Worm (Caenorhabditis elegans) whole organism, L4 larva: ENCODE data around the gene nprl-2.

Experiments used
- F49E8.2 ChIP-seq: sonication (generic microtip); optimal IDR thresholded peaks from 2 replicates; lab custom pipeline; 2016; ENCODE audit warnings: missing compliant biosample characterization, mild to moderate bottlenecking, missing genetic modification characterization, borderline replicate concordance
- R02D3.7 ChIP-seq: fragments of 150-350 bp; sonication (generic microtip); optimal IDR thresholded peaks from 3 replicates; lab custom pipeline; 2014; ENCODE audit warnings: missing biosample characterization, missing genetic modification characterization
- Y5F2A.4 ChIP-seq: fragments of 200-800 bp; sonication (Bioruptor generic); optimal IDR thresholded peaks from 2 replicates; lab custom pipeline; 2018; ENCODE audit warnings: mild to moderate bottlenecking, missing genetic modification characterization, missing compliant biosample characterization
- aha-1 ChIP-seq: fragments of 150-350 bp; peaks from one replicate; lab custom pipeline; 2014; ENCODE audit warnings: missing biosample characterization, missing genetic modification characterization
- ama-1 ChIP-seq: fragments of 150-350 bp; optimal IDR thresholded peaks from 2 replicates; lab custom pipeline; 2014; ENCODE audit warnings: inconsistent platforms, mixed read lengths
- ceh-28 ChIP-seq: fragments of 150-350 bp; optimal IDR thresholded peaks from 2 replicates; lab custom pipeline; 2014; ENCODE audit warnings: missing biosample characterization, missing genetic modification reagents, missing genetic modification characterization
- ceh-32 ChIP-seq: sonication (generic microtip); optimal IDR thresholded peaks from 2 replicates; lab custom pipeline; 2016; ENCODE audit warnings: mild to moderate bottlenecking, missing genetic modification characterization, missing compliant biosample characterization; ENCODE audit not compliant: poor library complexity
- ceh-44 ChIP-seq: fragments of 200-800 bp; sonication (Bioruptor generic); IDR thresholded peaks from 2 replicates; pipeline ENCODE4 v1.3.6; 2022; ENCODE audit warnings: missing genetic modification reagents, missing genetic modification characterization, missing compliant biosample characterization
- ceh-82 ChIP-seq: sonication (generic microtip); optimal IDR thresholded peaks from 2 replicates; lab custom pipeline; 2017; ENCODE audit warnings: missing biosample characterization, missing genetic modification characterization
- cey-2 ChIP-seq: sonication (generic microtip); optimal IDR thresholded peaks from 3 replicates; lab custom pipeline; 2017; ENCODE audit warnings: missing genetic modification characterization, mild to moderate bottlenecking, missing compliant biosample characterization, antibody characterized with exemption, borderline replicate concordance; ENCODE audit not compliant: insufficient read depth
- ctbp-1 ChIP-seq: fragments of 200-800 bp; sonication (Bioruptor generic); IDR thresholded peaks from 2 replicates; pipeline ENCODE4 v1.3.6; 2022; ENCODE audit warnings: missing genetic modification reagents, missing genetic modification characterization, missing compliant biosample characterization
- daf-12 ChIP-seq: fragments of 150-350 bp; optimal IDR thresholded peaks from 2 replicates; lab custom pipeline; 2014; ENCODE audit warnings: missing biosample characterization, missing genetic modification reagents, missing genetic modification characterization
- daf-16 ChIP-seq, 3 experiments: sonication (generic microtip); optimal IDR thresholded peaks; 2 replicates each; lab custom pipeline; 2016 to 2017; ENCODE audit warnings: missing genetic modification characterization in 3 of 3, missing genetic modification reagents in 3 of 3, mild to moderate bottlenecking in 2 of 3, missing compliant biosample characterization in 2 of 3, missing biosample characterization in 1 of 3, moderate library complexity in 1 of 3
- daf-8 ChIP-seq: fragments of 200-800 bp; sonication (Bioruptor generic); IDR thresholded peaks from 2 replicates; pipeline ENCODE4 v1.3.6; 2022; ENCODE audit warnings: missing genetic modification characterization, missing compliant biosample characterization
- dmd-8 ChIP-seq: fragments of 200-800 bp; sonication (Bioruptor generic); IDR thresholded peaks from 2 replicates; pipeline ENCODE4 v1.3.6; 2022; ENCODE audit warnings: missing genetic modification characterization, missing compliant biosample characterization
- dve-1 ChIP-seq: sonication (generic microtip); optimal IDR thresholded peaks from 2 replicates; lab custom pipeline; 2017; ENCODE audit warnings: antibody characterized with exemption, mild to moderate bottlenecking, missing genetic modification characterization, missing compliant biosample characterization; ENCODE audit not compliant: insufficient read depth
- egl-27 ChIP-seq: sonication (generic microtip); optimal IDR thresholded peaks from 3 replicates; lab custom pipeline; 2017; ENCODE audit warnings: missing biosample characterization, missing genetic modification reagents, missing genetic modification characterization
- fos-1 ChIP-seq: fragments of 150-350 bp; optimal IDR thresholded peaks from 2 replicates; lab custom pipeline; 2014; ENCODE audit warnings: missing biosample characterization, missing genetic modification characterization
- hlh-11 ChIP-seq: fragments of 200-800 bp; sonication (Bioruptor generic); optimal IDR thresholded peaks from 2 replicates; lab custom pipeline; 2018; ENCODE audit warnings: mild to moderate bottlenecking, missing genetic modification characterization, missing compliant biosample characterization
- hlh-30 ChIP-seq: sonication (generic microtip); optimal IDR thresholded peaks from 2 replicates; lab custom pipeline; 2017; ENCODE audit warnings: antibody characterized with exemption, mild to moderate bottlenecking, missing genetic modification characterization, missing compliant biosample characterization; ENCODE audit not compliant: insufficient read depth
- hmg-1.1 ChIP-seq: fragments of 200-800 bp; sonication (Bioruptor generic); IDR thresholded peaks from 2 replicates; pipeline ENCODE4 v1.3.6; 2022; ENCODE audit warnings: missing genetic modification reagents, missing genetic modification characterization, missing compliant biosample characterization
- lsy-2 ChIP-seq, 2 experiments: fragments of 150-350 bp in 1 of 2; sonication (generic microtip) in 1 of 2; optimal IDR thresholded peaks; 2 replicates each; lab custom pipeline; 2014 to 2017; ENCODE audit warnings: missing biosample characterization in 2 of 2, missing genetic modification characterization in 2 of 2
- madf-9 ChIP-seq: fragments of 200-800 bp; sonication (Bioruptor generic); conservative IDR thresholded peaks from 2 replicates; pipeline ENCODE4 v1.3.6; 2022; ENCODE audit warnings: missing genetic modification reagents, missing genetic modification characterization, missing compliant biosample characterization
- mdl-1 ChIP-seq, 2 experiments: fragments of 150-350 bp in 1 of 2; sonication (generic microtip) in 1 of 2; optimal IDR thresholded peaks; 2 replicates each; lab custom pipeline; 2014 to 2017; ENCODE audit warnings: missing biosample characterization in 2 of 2, missing genetic modification characterization in 2 of 2
- mep-1 ChIP-seq: fragments of 150-350 bp; sonication (generic microtip); optimal IDR thresholded peaks from 3 replicates; lab custom pipeline; 2014; ENCODE audit warnings: missing biosample characterization, missing genetic modification characterization
- mxl-2 ChIP-seq: fragments of 200-800 bp; sonication (Bioruptor generic); conservative IDR thresholded peaks from 2 replicates; pipeline ENCODE4 v1.3.6; 2022; ENCODE audit warnings: missing genetic modification reagents, missing genetic modification characterization, missing compliant biosample characterization
- nhr-102 ChIP-seq: sonication (generic microtip); optimal IDR thresholded peaks from 2 replicates; lab custom pipeline; 2016; ENCODE audit warnings: mild to moderate bottlenecking, missing genetic modification characterization, moderate library complexity, missing compliant biosample characterization
- nhr-111 ChIP-seq: fragments of 200-800 bp; sonication (Bioruptor generic); optimal IDR thresholded peaks from 2 replicates; lab custom pipeline; 2018; ENCODE audit warnings: mild to moderate bottlenecking, missing genetic modification characterization, missing compliant biosample characterization
- nhr-25 ChIP-seq: sonication (generic microtip); optimal IDR thresholded peaks from 2 replicates; lab custom pipeline; 2017; ENCODE audit warnings: missing genetic modification characterization, mild to moderate bottlenecking, missing compliant biosample characterization, antibody characterized with exemption, moderate library complexity, borderline replicate concordance; ENCODE audit not compliant: insufficient read depth
- nhr-28 ChIP-seq: fragments of 150-350 bp; optimal IDR thresholded peaks from 2 replicates; lab custom pipeline; 2014; ENCODE audit warnings: missing biosample characterization, missing genetic modification characterization
- nhr-41 ChIP-seq: fragments of 200-800 bp; sonication (Bioruptor generic); IDR thresholded peaks from 2 replicates; pipeline ENCODE4 v1.3.6; 2022; ENCODE audit warnings: missing genetic modification reagents, missing genetic modification characterization, missing compliant biosample characterization
- nhr-77 ChIP-seq: fragments of 150-350 bp; optimal IDR thresholded peaks from 2 replicates; lab custom pipeline; 2014; ENCODE audit warnings: missing biosample characterization, missing genetic modification characterization
- pqm-1 ChIP-seq: sonication (generic microtip); optimal IDR thresholded peaks from 2 replicates; lab custom pipeline; 2017; ENCODE audit warnings: missing biosample characterization, missing genetic modification characterization
- sdz-12 ChIP-seq: fragments of 200-800 bp; sonication (Bioruptor generic); optimal IDR thresholded peaks from 2 replicates; lab custom pipeline; 2018; ENCODE audit warnings: mild to moderate bottlenecking, missing genetic modification characterization, missing compliant biosample characterization
- skn-1 ChIP-seq: fragments of 150-350 bp; optimal IDR thresholded peaks from 2 replicates; lab custom pipeline; 2014; ENCODE audit warnings: missing biosample characterization, missing genetic modification characterization
- tra-1 ChIP-seq: fragments of 200-800 bp; sonication (Bioruptor generic); IDR thresholded peaks from 2 replicates; pipeline ENCODE4 v1.3.6; 2022; ENCODE audit warnings: missing genetic modification reagents, missing genetic modification characterization, missing compliant biosample characterization
- unc-39 ChIP-seq: sonication (generic microtip); optimal IDR thresholded peaks from 2 replicates; lab custom pipeline; 2017; ENCODE audit warnings: missing biosample characterization, missing genetic modification characterization
- unc-62 ChIP-seq, 3 experiments: fragments of 150-350 bp in 1 of 3; sonication (generic microtip); optimal IDR thresholded peaks in 2 of 3; peaks in 1 of 3; 1 replicate in 1 of 3; 2 replicates in 2 of 3; lab custom pipeline; 2014 to 2017; ENCODE audit warnings: missing biosample characterization in 3 of 3, missing genetic modification characterization in 3 of 3, missing genetic modification reagents in 3 of 3, missing genotype in 1 of 3

The nprl-2 gene

DNA sequence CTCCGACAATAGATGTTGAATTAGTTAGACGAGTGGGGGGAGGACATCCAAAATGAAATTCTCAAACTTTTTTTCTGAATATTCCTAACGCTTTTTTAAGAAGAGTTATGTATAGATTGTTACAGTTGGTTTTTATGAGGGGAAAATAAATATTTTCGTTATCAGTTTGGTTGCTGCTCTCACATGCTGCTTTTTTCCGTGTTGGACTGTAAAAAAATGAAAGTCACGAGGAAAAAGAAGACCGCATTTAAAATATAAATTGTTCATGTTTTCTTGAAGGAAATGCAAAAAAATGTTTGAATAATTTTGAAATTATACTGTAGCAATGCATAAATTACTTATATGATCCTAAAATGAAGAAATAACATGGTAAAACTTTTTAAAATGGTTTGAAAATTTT is 35.8 kb upstream of the nprl-2 start (continued):
- TF ChIP-seq hmg-1.1 (no peak), nhr-28 (tag; lab: Kevin White, UChicago) (peak; percentile 22), R02D3.7 (tag; lab: Kevin White, UChicago) (no peak), pqm-1 (tag; lab: Kevin White, UChicago) (peak; percentile 7), daf-16 (GFP tag; optimal IDR thresholded peaks at IDR 0.05; lab: Kevin White, UChicago) (no peak), daf-16 (tag; optimal IDR thresholded peaks at IDR 0.05; lab: Kevin White, UChicago) (peak; percentile 40), ceh-32 (no peak), hlh-11 (tag; lab: Kevin White, UChicago) (peak; percentile 49), tra-1 (GFP tag; lab: Robert Waterston, UW) (no peak), nhr-25 (tag; lab: Kevin White, UChicago) (no peak), unc-39 (tag; lab: Kevin White, UChicago) (no peak)

- no peak for TF ChIP-seq egl-27 (tag; lab: Kevin White, UChicago)
- TF ChIP-seq aha-1, result peak; percentile 39
- TF ChIP-seq nhr-77 (tag; lab: Kevin White, UChicago), result no peak
- TF ChIP-seq F49E8.2 (tag; lab: Kevin White, UChicago), result no peak
- no peak for TF ChIP-seq daf-12 (tag; lab: Kevin White, UChicago)
- no peak for TF ChIP-seq mxl-2 (GFP tag; lab: Robert Waterston, UW)
- no peak for TF ChIP-seq sdz-12 (GFP tag; lab: Kevin White, UChicago)
- TF ChIP-seq madf-9 (GFP tag; lab: Robert Waterston, UW), result no peak
- TF ChIP-seq skn-1 (tag; lab: Kevin White, UChicago), result no peak
Observed at ce11 chrIV:7521591-7521990, 35.0 kb upstream of the nprl-2 start.

DNA sequence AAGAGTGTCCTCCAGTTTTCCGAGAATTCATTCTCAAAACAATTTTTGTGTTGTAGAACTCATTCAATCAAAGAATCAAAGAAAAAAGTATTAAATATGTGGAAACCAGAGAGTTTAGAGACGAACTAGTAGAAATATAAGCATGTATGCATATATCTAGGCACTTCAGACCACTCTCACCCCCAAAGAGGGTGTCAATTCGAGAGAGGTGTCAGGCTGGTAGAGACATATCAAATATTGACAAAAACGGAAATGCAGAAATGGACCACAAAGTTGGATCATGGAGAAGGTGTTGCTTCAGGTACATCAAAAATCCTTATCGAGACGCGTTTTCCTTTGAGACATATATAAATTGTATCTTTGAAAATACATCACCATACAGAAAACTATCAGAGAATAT is 32.9 kb upstream of the nprl-2 start:
- peak in 1 of 2 experiments; percentile 92 for TF ChIP-seq unc-62 (GFP tag; optimal IDR thresholded peaks at IDR 0.05 in 1 of 2; lab: Kevin White, UChicago)
- TF ChIP-seq unc-62 (tag; optimal IDR thresholded peaks at IDR 0.05; lab: Kevin White, UChicago), result no peak
- no peak for TF ChIP-seq nhr-111 (GFP tag; lab: Kevin White, UChicago)

- no peak for TF ChIP-seq ceh-44 (GFP tag; lab: Robert Waterston, UW)
- TF ChIP-seq mep-1, result no peak
- TF ChIP-seq cey-2 (tag; lab: Kevin White, UChicago), result peak; percentile 30
- peak in 1 of 2 experiments; percentile 34 for TF ChIP-seq mdl-1 (tag; optimal IDR thresholded peaks at IDR 0.05; lab: Kevin White, UChicago)
- TF ChIP-seq ceh-82 (tag; lab: Kevin White, UChicago), result no peak
- TF ChIP-seq nhr-28 (tag; lab: Kevin White, UChicago), result peak; percentile 34
- TF ChIP-seq dmd-8 (GFP tag; lab: Robert Waterston, UW), result no peak
- TF ChIP-seq unc-62 (GFP tag; optimal IDR thresholded peaks at IDR 0.05 in 1 of 2; lab: Kevin White, UChicago), result peak in 1 of 2 experiments; percentile 90
- TF ChIP-seq unc-62 (tag; optimal IDR thresholded peaks at IDR 0.05; lab: Kevin White, UChicago), result no peak
- TF ChIP-seq aha-1, result peak; percentile 92
- peak; percentile 33 for TF ChIP-seq hlh-30
Observed at ce11 chrIV:7530226-7531070, 26.2 kb upstream of the nprl-2 start.

- no peak for TF ChIP-seq sdz-12 (GFP tag; lab: Kevin White, UChicago)
- no peak for TF ChIP-seq daf-8 (GFP tag; lab: Robert Waterston, UW)
- TF ChIP-seq mep-1, result no peak
- TF ChIP-seq Y5F2A.4, result no peak
- TF ChIP-seq nhr-41 (GFP tag; lab: Robert Waterston, UW), result no peak
- no peak for TF ChIP-seq pqm-1 (tag; lab: Kevin White, UChicago)
- TF ChIP-seq ceh-28, result no peak
- no peak for TF ChIP-seq fos-1 (tag; lab: Kevin White, UChicago)
- no peak for TF ChIP-seq nhr-102 (tag; lab: Kevin White, UChicago)
- no peak for TF ChIP-seq dve-1 (tag; lab: Kevin White, UChicago)
- no peak for TF ChIP-seq unc-62 (GFP tag; optimal IDR thresholded peaks at IDR 0.05 in 1 of 2; lab: Kevin White, UChicago)
- TF ChIP-seq unc-62 (tag; optimal IDR thresholded peaks at IDR 0.05; lab: Kevin White, UChicago), result no peak
- no peak for TF ChIP-seq R02D3.7 (tag; lab: Kevin White, UChicago)
- no peak for TF ChIP-seq ama-1 (lab: Kevin White, UChicago)
- no peak for TF ChIP-seq nhr-77 (tag; lab: Kevin White, UChicago)
- TF ChIP-seq hlh-11 (tag; lab: Kevin White, UChicago), result no peak
- TF ChIP-seq madf-9 (GFP tag; lab: Robert Waterston, UW), result no peak
- TF ChIP-seq ctbp-1, result no peak
- no peak for TF ChIP-seq lsy-2 (tag; optimal IDR thresholded peaks at IDR 0.05; lab: Kevin White, UChicago)
Observed at ce11 chrIV:7532360-7532759, 24.3 kb upstream of the nprl-2 start, which contains the start of gene R05G6.1. TSS of gene R05G6.1 (plus strand) at chrIV:7532660.
